Worm (Caenorhabditis elegans): ENCODE results near the gene F42H10.2.

ce11 chrIII:8509218-8509617 is 18.8 kb downstream of the F42H10.2 start:
- TF ChIP-seq lin-13 (GFP tag; optimal IDR thresholded peaks at IDR 0.05) (no peak), lin-15B (tag; optimal IDR thresholded peaks at IDR 0.05) (no peak)
